Fruit fly (Drosophila melanogaster) whole organism, adult: ENCODE data around the gene Rlip.

ENCODE experiments used
- CG14711 ChIP-seq: fragments of 200-800 bp; sonication (Bioruptor generic); optimal IDR thresholded peaks from 2 replicates; lab custom pipeline; 2018; ENCODE audit warnings: missing biosample characterization, mild to moderate bottlenecking, missing genetic modification characterization, moderate library complexity
- Hr96 ChIP-seq: fragments of 200-800 bp; sonication (Bioruptor generic); optimal IDR thresholded peaks from 2 replicates; lab custom pipeline; 2016; ENCODE audit warnings: missing biosample characterization, missing genetic modification characterization
- Mnt ChIP-seq: fragments of 200-800 bp; sonication (Bioruptor generic); optimal IDR thresholded peaks from 2 replicates; lab custom pipeline; 2016; ENCODE audit warnings: missing biosample characterization, mild to moderate bottlenecking, missing genetic modification characterization
- bab1 ChIP-seq: fragments of 200-800 bp; sonication (Bioruptor generic); optimal IDR thresholded peaks from 3 replicates; lab custom pipeline; 2019; ENCODE audit warnings: missing biosample characterization, mild to moderate bottlenecking, missing genetic modification characterization, moderate library complexity
- ovo ChIP-seq: fragments of 200-800 bp; sonication (Bioruptor generic); optimal IDR thresholded peaks from 2 replicates; lab custom pipeline; 2016; ENCODE audit warnings: missing biosample characterization, missing genetic modification characterization
- pad ChIP-seq: fragments of 200-800 bp; sonication (Bioruptor generic); optimal IDR thresholded peaks from 3 replicates; lab custom pipeline; 2017; ENCODE audit warnings: missing biosample characterization, missing genetic modification characterization, mild to moderate bottlenecking, moderate library complexity, missing genetic modification reagents
- tj ChIP-seq: fragments of 200-800 bp; sonication (Bioruptor generic); optimal IDR thresholded peaks from 3 replicates; lab custom pipeline; 2017; ENCODE audit warnings: missing biosample characterization, mild to moderate bottlenecking, missing genetic modification characterization, moderate library complexity

- no peak for TF ChIP-seq pad
- no peak for TF ChIP-seq Hr96 (GFP tag; lab: Kevin White, UChicago)
- TF ChIP-seq Mnt (GFP tag; lab: Kevin White, UChicago): no peak
- no peak for TF ChIP-seq bab1 (GFP tag; lab: Kevin White, UChicago)
- TF ChIP-seq CG14711 (tag; lab: Kevin White, UChicago): no peak
- no peak for TF ChIP-seq ovo (GFP tag; lab: Kevin White, UChicago)
- TF ChIP-seq tj (GFP tag; lab: Kevin White, UChicago): no peak
These were observed 32.6 kb upstream of the Rlip start for dm6 chr3R:20984902-20985301.
